Worm (Caenorhabditis elegans): ENCODE measurements around the gene rpa-1.
A peak's percentile ranks its signal among the peaks of the same experiment; 100 is the strongest.

rpa-1 gene

DNA sequence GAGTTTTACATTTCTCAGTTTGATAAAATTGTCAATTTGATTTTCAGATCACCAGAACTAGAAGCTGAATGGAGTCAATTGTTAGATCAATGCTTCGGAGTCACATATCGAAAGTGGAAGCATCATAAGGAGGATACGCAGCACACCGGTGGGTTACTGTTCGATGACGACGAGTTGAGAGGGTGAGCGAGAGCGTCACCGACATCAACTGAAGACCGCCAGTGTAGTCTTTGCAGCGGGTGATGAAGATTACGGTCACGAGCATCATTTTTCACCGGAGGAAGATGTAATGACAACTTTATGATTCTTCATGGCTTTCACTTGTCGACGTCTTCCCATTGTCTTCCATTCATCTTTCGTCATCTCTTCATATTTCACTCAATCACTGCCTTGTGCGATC, 17.5 kb downstream of the rpa-1 start, which contains the start of gene lin-26:
Gene lin-26 (plus strand): TSS at position 301 of the 400 bp plus-strand sequence.
- TF ChIP-seq efl-1 (optimal IDR thresholded peaks at IDR 0.05), result no peak
- TF ChIP-seq efl-1 (GFP tag; optimal IDR thresholded peaks at IDR 0.05 in 1 of 2), result peak in 1 of 2 experiments; percentile 82
- no peak for TF ChIP-seq ama-1 (optimal IDR thresholded peaks at IDR 0.05)
- TF ChIP-seq unc-30 (tag; optimal IDR thresholded peaks at IDR 0.05), result no peak

DNA sequence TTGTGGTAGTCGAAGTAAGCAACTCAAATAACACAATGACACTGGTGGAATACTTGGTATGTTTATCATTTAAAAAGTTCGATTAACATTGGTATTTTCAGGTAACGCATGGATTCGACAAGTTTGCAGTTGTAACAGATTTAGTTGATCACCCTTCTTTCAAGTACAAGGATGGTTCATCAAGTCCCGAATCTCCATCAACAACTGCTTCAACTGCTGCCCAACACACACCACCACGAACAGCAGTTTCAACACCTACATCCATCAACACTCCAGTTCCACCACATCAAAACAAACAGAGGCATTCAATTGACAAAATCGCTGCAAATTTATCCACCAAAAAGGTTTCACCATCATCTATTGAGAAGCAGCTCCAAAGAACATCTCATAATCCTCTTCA, 18.1 kb downstream of the rpa-1 start:
- TF ChIP-seq nhr-11 (tag; optimal IDR thresholded peaks at IDR 0.05), result no peak
- no peak for TF ChIP-seq unc-30 (tag; optimal IDR thresholded peaks at IDR 0.05)
- TF ChIP-seq sptf-1 (tag; optimal IDR thresholded peaks at IDR 0.05), result no peak
- no peak for TF ChIP-seq ceh-63 (GFP tag; optimal IDR thresholded peaks at IDR 0.05)
- no peak for TF ChIP-seq lin-35 (GFP tag; optimal IDR thresholded peaks at IDR 0.05)
- no peak for TF ChIP-seq F16B12.6 (tag; optimal IDR thresholded peaks at IDR 0.05)
- TF ChIP-seq snpc-4 (tag; optimal IDR thresholded peaks at IDR 0.05), result no peak
- TF ChIP-seq nhr-20 (tag; optimal IDR thresholded peaks at IDR 0.05), result no peak
- TF ChIP-seq nhr-85 (tag), result peak; percentile 52
- TF ChIP-seq nhr-90 (tag; optimal IDR thresholded peaks at IDR 0.05; ENCODE audit: poor library complexity), result no peak
- TF ChIP-seq ztf-4 (tag; optimal IDR thresholded peaks at IDR 0.05), result peak; percentile 3
- no peak for TF ChIP-seq aly-2 (tag; optimal IDR thresholded peaks at IDR 0.05)
- TF ChIP-seq tlp-1 (tag; optimal IDR thresholded peaks at IDR 0.05), result no peak

DNA sequence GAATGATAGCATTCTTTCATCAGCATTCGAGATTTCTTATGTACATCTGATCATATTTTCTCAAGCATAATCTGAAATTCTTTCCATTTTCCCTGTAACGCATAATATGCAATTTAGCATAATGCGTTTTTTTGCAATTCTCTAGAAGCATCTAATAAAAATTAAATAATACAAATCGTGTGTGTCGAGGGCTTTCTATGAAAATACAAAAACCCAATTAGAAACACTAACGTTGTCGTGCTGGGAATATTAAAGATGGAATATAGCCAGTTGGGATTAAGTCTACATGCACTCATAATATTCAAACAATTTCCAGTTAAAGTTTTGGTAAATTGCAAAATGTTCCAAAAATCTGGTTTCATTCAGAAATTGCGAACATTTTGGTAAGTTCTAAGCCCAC, 20.2 kb downstream of the rpa-1 start, which contains the start of gene F18A1.1:
Gene F18A1.1 (plus strand): TSS at position 301 of the 400 bp plus-strand sequence.
- TF ChIP-seq nhr-85 (tag) (peak; percentile 56), nhr-19 (GFP tag; conservative IDR thresholded peaks at IDR 0.05) (no peak)

DNA sequence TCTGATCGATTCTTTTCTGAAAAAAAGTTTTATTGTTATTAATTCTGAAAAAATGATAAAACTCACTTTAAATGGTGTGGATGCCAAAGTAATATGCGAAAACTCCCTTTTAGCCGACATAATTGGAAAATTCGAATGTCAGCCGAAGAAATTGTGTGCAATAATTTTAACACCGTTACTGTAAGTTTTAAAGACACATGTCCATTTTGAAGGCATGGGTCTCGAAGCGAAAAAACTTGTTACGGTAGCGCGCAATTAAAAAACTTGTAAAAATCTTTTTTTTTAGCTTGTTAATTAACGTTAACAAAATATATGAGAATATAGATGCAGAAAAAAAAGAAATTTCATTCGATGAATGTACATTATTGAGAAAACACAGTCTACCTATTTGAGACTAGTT, 26.0 kb downstream of the rpa-1 start, which contains the start of gene pid-1:
Gene pid-1 (minus strand): TSS at position 173 of the 400 bp plus-strand sequence.
- TF ChIP-seq dsc-1 (tag; optimal IDR thresholded peaks at IDR 0.05) (no peak), F16B12.6 (tag; optimal IDR thresholded peaks at IDR 0.05) (no peak), unc-130 (tag; optimal IDR thresholded peaks at IDR 0.05) (no peak), isw-1 (GFP tag; IDR thresholded peaks at IDR 0.05) (no peak), fkh-8 (tag; optimal IDR thresholded peaks at IDR 0.05) (no peak), pqm-1 (tag; optimal IDR thresholded peaks at IDR 0.05) (no peak), lin-15B (tag; optimal IDR thresholded peaks at IDR 0.05) (no peak)

DNA sequence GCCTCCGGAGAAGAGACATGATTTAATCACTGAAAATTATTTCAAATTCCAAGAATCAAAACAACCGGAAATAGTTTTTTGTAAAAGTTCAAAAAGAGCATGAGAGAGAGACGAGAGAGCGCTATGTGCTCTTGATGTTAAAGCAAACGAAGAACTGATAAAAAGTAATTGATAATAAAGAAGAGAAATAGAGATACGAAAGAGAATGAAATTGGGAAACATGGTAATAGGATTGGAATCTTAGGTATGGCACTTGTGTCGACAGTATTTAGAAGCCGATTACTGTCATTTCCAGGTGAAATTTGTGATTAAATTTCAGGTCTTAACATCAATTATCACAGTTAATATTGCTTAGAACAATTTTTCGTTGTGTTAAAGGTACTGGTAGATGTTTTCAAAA, 29.5 kb downstream of the rpa-1 start, which contains the start of gene nhx-2:
Gene nhx-2 (minus strand): TSS at position 29 of the 400 bp plus-strand sequence.
- TF ChIP-seq efl-1 (optimal IDR thresholded peaks at IDR 0.05) (no peak), efl-1 (GFP tag; optimal IDR thresholded peaks at IDR 0.05 in 1 of 2) (no peak), elt-2 (tag; optimal IDR thresholded peaks at IDR 0.05) (peak; percentile 65), sox-4 (tag; optimal IDR thresholded peaks at IDR 0.05) (no peak), ceh-82 (tag; optimal IDR thresholded peaks at IDR 0.05) (no peak)

DNA sequence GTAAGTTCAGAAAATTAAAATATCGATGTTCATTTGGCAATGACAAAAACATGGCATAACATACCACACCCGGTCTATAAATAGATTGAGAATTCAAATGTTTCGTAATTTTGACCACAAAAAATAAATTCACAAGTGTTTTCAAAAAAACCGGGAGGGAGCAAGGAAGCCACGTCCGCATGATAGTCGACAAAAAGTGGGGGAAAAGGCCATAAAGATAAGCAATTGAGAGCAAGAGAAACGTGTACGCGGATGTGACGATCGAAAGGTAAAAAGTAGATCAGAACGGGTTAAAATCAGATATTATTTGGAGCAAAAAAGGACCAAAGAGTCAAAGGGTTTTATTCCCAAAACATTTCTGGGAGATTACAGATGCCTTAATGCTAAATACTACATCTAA, 30.4 kb downstream of the rpa-1 start:
- TF ChIP-seq pag-3 (tag; optimal IDR thresholded peaks at IDR 0.05; ENCODE audit: borderline replicate concordance, insufficient read depth) (no peak), elt-2 (tag; optimal IDR thresholded peaks at IDR 0.05) (peak; percentile 56)

DNA sequence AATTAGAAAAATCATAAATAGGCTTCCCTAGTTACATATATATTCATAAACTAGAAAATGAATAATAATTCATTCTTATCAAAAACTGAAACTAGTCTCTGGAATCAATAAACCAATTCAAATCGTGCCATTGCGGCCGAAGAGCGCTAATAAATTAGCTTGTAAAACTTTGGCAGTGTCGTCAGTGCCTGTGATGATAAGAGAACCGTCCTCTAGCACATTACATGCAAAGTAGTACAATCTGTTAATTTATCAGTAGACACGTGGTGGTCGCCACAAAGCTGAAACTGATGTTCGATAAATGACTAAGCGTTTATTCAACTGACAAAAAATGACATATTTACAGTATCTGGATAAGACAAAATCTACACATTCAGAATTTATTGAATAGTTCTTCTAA, 31.3 kb downstream of the rpa-1 start:
- TF ChIP-seq grh-1 (GFP tag; IDR thresholded peaks at IDR 0.05) (no peak), ceh-8 (GFP tag; optimal IDR thresholded peaks at IDR 0.05) (no peak), mef-2 (tag; optimal IDR thresholded peaks at IDR 0.05) (no peak), F16B12.6 (tag; optimal IDR thresholded peaks at IDR 0.05) (no peak), hlh-4 (tag; optimal IDR thresholded peaks at IDR 0.05) (no peak), swsn-7 (tag; optimal IDR thresholded peaks at IDR 0.05) (no peak), nhr-85 (tag) (no peak), unc-86 (tag; optimal IDR thresholded peaks at IDR 0.05) (no peak), lin-35 (GFP tag; optimal IDR thresholded peaks at IDR 0.05) (peak in 1 of 2 experiments; percentile 24), nhr-12 (tag; optimal IDR thresholded peaks at IDR 0.05) (no peak), nhr-90 (tag; optimal IDR thresholded peaks at IDR 0.05; ENCODE audit: poor library complexity) (peak; percentile 20), sox-4 (tag; optimal IDR thresholded peaks at IDR 0.05) (no peak), ces-1 (GFP tag; optimal IDR thresholded peaks at IDR 0.05) (no peak), dsc-1 (tag; optimal IDR thresholded peaks at IDR 0.05) (no peak), sptf-1 (tag; optimal IDR thresholded peaks at IDR 0.05) (no peak), irx-1 (tag; optimal IDR thresholded peaks at IDR 0.05) (no peak), ceh-90 (tag; optimal IDR thresholded peaks at IDR 0.05) (no peak), unc-98 (GFP tag; IDR thresholded peaks at IDR 0.05) (no peak), unc-30 (tag; optimal IDR thresholded peaks at IDR 0.05) (no peak), xbp-1 (tag; optimal IDR thresholded peaks at IDR 0.05) (no peak), hlh-17 (GFP tag; optimal IDR thresholded peaks at IDR 0.05; ENCODE audit: borderline replicate concordance) (no peak), tlp-1 (tag; optimal IDR thresholded peaks at IDR 0.05) (peak; percentile 36), unc-62 (GFP tag; optimal IDR thresholded peaks at IDR 0.05) (no peak)

Data from whole organism, L1 larva.